Worm (Caenorhabditis elegans) whole organism, L1 larva: Measurements from ENCODE around the gene srbc-57.

Experiments
- ceh-8 ChIP-seq: fragments of 200-800 bp; sonication (Bioruptor generic); optimal IDR thresholded peaks from 2 replicates; lab custom pipeline; 2018; ENCODE audit warnings: mild to moderate bottlenecking, missing genetic modification characterization, moderate library complexity, missing compliant biosample characterization
- fkh-10 ChIP-seq: sonication (generic microtip); optimal IDR thresholded peaks from 2 replicates; lab custom pipeline; 2017; ENCODE audit warnings: missing biosample characterization, missing genetic modification reagents, missing genetic modification characterization
- hlh-4 ChIP-seq: sonication (generic microtip); optimal IDR thresholded peaks from 2 replicates; lab custom pipeline; 2016; ENCODE audit warnings: mild to moderate bottlenecking, missing genetic modification characterization, missing compliant biosample characterization
- mab-9 ChIP-seq: fragments of 200-800 bp; sonication (Bioruptor generic); IDR thresholded peaks from 2 replicates; pipeline ENCODE4 v1.3.6; 2022; ENCODE audit warnings: missing genetic modification reagents, missing genetic modification characterization, missing compliant biosample characterization
- mdl-1 ChIP-seq, 2 experiments: fragments of 150-350 bp; optimal IDR thresholded peaks; 2 replicates each; lab custom pipeline; 2014 to 2017; ENCODE audit warnings: missing biosample characterization in 2 of 2, missing genetic modification characterization in 2 of 2, inconsistent platforms in 1 of 2
- nhr-237 ChIP-seq: fragments of 150-350 bp; optimal IDR thresholded peaks from 2 replicates; lab custom pipeline; 2014; ENCODE audit warnings: missing biosample characterization, missing genetic modification characterization
- tlp-1 ChIP-seq: fragments of 150-350 bp; optimal IDR thresholded peaks from 2 replicates; lab custom pipeline; 2014; ENCODE audit warnings: missing biosample characterization, missing genetic modification characterization
- vab-15 ChIP-seq: sonication (generic microtip); optimal IDR thresholded peaks from 2 replicates; lab custom pipeline; 2017; ENCODE audit warnings: missing genotype, mild to moderate bottlenecking, missing genetic modification characterization, missing compliant biosample characterization
- zag-1 ChIP-seq: fragments of 150-350 bp; optimal IDR thresholded peaks from 2 replicates; lab custom pipeline; 2014; ENCODE audit warnings: missing biosample characterization, missing genetic modification characterization

- TF ChIP-seq tlp-1 (tag; lab: Kevin White, UChicago) (no peak), ceh-8 (no peak), mab-9 (GFP tag; lab: Robert Waterston, UW) (no peak), mdl-1 (tag; optimal IDR thresholded peaks at IDR 0.05; lab: Kevin White, UChicago) (no peak), vab-15 (no peak), fkh-10 (no peak), nhr-237 (tag; lab: Kevin White, UChicago) (no peak), zag-1 (no peak), hlh-4 (tag; lab: Kevin White, UChicago) (no peak)
Measured at ce11 chrV:503728-504127, 35.4 kb upstream of the srbc-57 start, which contains the start of gene srlf-35.
